Worm (Caenorhabditis elegans) whole organism, mixed stage, embryonic: ENCODE data around the gene F10D7.3.

Experiments
- bed-3 ChIP-seq: fragments of 200-800 bp; sonication (Bioruptor generic); optimal IDR thresholded peaks from 3 replicates; lab custom pipeline; 2018; ENCODE audit warnings: mild to moderate bottlenecking, missing genetic modification characterization, moderate library complexity, missing compliant biosample characterization
- ceh-39 ChIP-seq: fragments of 150-350 bp; optimal IDR thresholded peaks from 2 replicates; lab custom pipeline; 2014; ENCODE audit warnings: missing biosample characterization, missing genetic modification characterization
- ceh-43 ChIP-seq: fragments of 200-800 bp; sonication (Bioruptor generic); optimal IDR thresholded peaks from 2 replicates; lab custom pipeline; 2018; ENCODE audit warnings: mild to moderate bottlenecking, missing genetic modification characterization, moderate library complexity, missing compliant biosample characterization
- elt-1 ChIP-seq: sonication (generic microtip); optimal IDR thresholded peaks from 2 replicates; lab custom pipeline; 2017; ENCODE audit warnings: missing genetic modification characterization, mild to moderate bottlenecking, missing compliant biosample characterization, antibody characterized with exemption, moderate library complexity, borderline replicate concordance; ENCODE audit not compliant: insufficient read depth
- lin-13 ChIP-seq: fragments of 150-350 bp; optimal IDR thresholded peaks from 2 replicates; lab custom pipeline; 2014; ENCODE audit warnings: missing biosample characterization, missing genetic modification characterization
- nhr-12 ChIP-seq: fragments of 150-350 bp; optimal IDR thresholded peaks from 2 replicates; lab custom pipeline; 2014; ENCODE audit warnings: missing biosample characterization, missing genetic modification characterization

DNA sequence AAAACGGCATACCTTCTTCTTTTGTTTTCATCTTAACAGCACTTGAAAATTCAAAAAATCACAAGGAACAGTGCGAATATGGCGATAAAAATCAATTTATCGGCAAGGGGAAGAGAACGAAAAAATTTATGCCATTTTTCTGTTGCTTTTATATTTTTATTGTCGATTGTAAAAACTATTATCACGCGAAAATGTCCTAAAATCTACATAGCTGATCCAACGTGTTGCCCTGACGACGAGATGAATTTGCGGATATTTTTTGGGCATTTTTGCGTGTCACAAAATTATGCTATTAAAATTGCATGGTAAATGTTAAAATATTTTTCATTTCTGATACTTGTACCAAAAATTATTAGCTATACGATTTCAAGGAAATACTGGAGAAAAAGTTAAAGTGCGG lies 7.5 kb upstream of the F10D7.3 start, which contains the start of gene F10D7.4:
- TF ChIP-seq nhr-12 (tag; lab: Kevin White, UChicago) (no peak), bed-3 (no peak), lin-13 (tag; lab: Kevin White, UChicago) (no peak), ceh-39 (tag; lab: Kevin White, UChicago) (no peak), elt-1 (tag; lab: Kevin White, UChicago) (no peak), ceh-43 (GFP tag; lab: Kevin White, UChicago) (no peak)
